Worm (Caenorhabditis elegans): ENCODE results near the gene ZK353.10.

ZK353.10 gene

ce11 chrIII:8394374-8395302, at the start of gene ZK353.10:
ZK353.10 (minus strand) TSS chrIII:8394424.
- TF ChIP-seq nhr-77 (tag; optimal IDR thresholded peaks at IDR 0.05) (no peak), nhr-71 (tag; optimal IDR thresholded peaks at IDR 0.05) (peak; percentile 34), ceh-90 (tag; optimal IDR thresholded peaks at IDR 0.05) (no peak), lin-14 (GFP tag; optimal IDR thresholded peaks at IDR 0.05) (peak; percentile 68), efl-1 (optimal IDR thresholded peaks at IDR 0.05) (no peak), efl-1 (GFP tag; optimal IDR thresholded peaks at IDR 0.05 in 1 of 2) (peak in 1 of 2 experiments; percentile 76), ets-5 (GFP tag; IDR thresholded peaks at IDR 0.05) (no peak), unc-86 (tag; optimal IDR thresholded peaks at IDR 0.05) (peak; percentile 52), lsy-2 (tag; optimal IDR thresholded peaks at IDR 0.05) (peak in 1 of 2 experiments; percentile 9), egl-13 (tag; optimal IDR thresholded peaks at IDR 0.05) (peak; percentile 15), F16B12.6 (tag; optimal IDR thresholded peaks at IDR 0.05) (no peak), blmp-1 (tag; optimal IDR thresholded peaks at IDR 0.05) (no peak), unc-98 (GFP tag; IDR thresholded peaks at IDR 0.05) (no peak), mab-9 (GFP tag; IDR thresholded peaks at IDR 0.05) (no peak), fkh-8 (tag; optimal IDR thresholded peaks at IDR 0.05) (peak; percentile 26), dpl-1 (GFP tag; optimal IDR thresholded peaks at IDR 0.05) (no peak), dsc-1 (tag; optimal IDR thresholded peaks at IDR 0.05) (peak; percentile 18), lin-35 (GFP tag; optimal IDR thresholded peaks at IDR 0.05) (peak in 1 of 2 experiments; percentile 3)

- TF ChIP-seq ets-5 (GFP tag; IDR thresholded peaks at IDR 0.05) (no peak), nhr-11 (tag; optimal IDR thresholded peaks at IDR 0.05) (no peak), xbp-1 (tag; optimal IDR thresholded peaks at IDR 0.05) (peak; percentile 91), nhr-20 (tag; optimal IDR thresholded peaks at IDR 0.05) (peak; percentile 55), ama-1 (optimal IDR thresholded peaks at IDR 0.05) (peak; percentile 99), snpc-4 (tag; optimal IDR thresholded peaks at IDR 0.05) (peak; percentile 83), hpl-2 (GFP tag; optimal IDR thresholded peaks at IDR 0.05) (no peak), hlh-4 (tag; optimal IDR thresholded peaks at IDR 0.05) (peak; percentile 15), fkh-8 (tag; optimal IDR thresholded peaks at IDR 0.05) (peak; percentile 18), lin-35 (GFP tag; optimal IDR thresholded peaks at IDR 0.05) (peak; percentile 16 to 65), nhr-19 (GFP tag; conservative IDR thresholded peaks at IDR 0.05) (peak; percentile 29; the same call in 1 of the 2 replicates), lin-14 (GFP tag; optimal IDR thresholded peaks at IDR 0.05) (peak; percentile 51), zag-1 (tag; optimal IDR thresholded peaks at IDR 0.05) (no peak), nhr-71 (tag; optimal IDR thresholded peaks at IDR 0.05) (peak; percentile 76), ceh-82 (tag; optimal IDR thresholded peaks at IDR 0.05) (no peak), alr-1 (tag; optimal IDR thresholded peaks at IDR 0.05; ENCODE audit: borderline replicate concordance) (no peak), pax-3 (tag; optimal IDR thresholded peaks at IDR 0.05) (peak; percentile 38), elt-2 (tag; optimal IDR thresholded peaks at IDR 0.05) (peak; percentile 73), pag-3 (tag; optimal IDR thresholded peaks at IDR 0.05; ENCODE audit: borderline replicate concordance, insufficient read depth) (no peak), elt-3 (tag; optimal IDR thresholded peaks at IDR 0.05) (peak in 1 of 6 experiments; percentile 90), lin-13 (GFP tag; optimal IDR thresholded peaks at IDR 0.05) (peak; percentile 58), grh-1 (GFP tag; IDR thresholded peaks at IDR 0.05) (no peak), unc-86 (tag; optimal IDR thresholded peaks at IDR 0.05) (peak; percentile 6), nhr-12 (tag; optimal IDR thresholded peaks at IDR 0.05) (no peak), nhr-90 (tag; optimal IDR thresholded peaks at IDR 0.05; ENCODE audit: poor library complexity) (peak; percentile 60), mdl-1 (tag; optimal IDR thresholded peaks at IDR 0.05) (peak in 1 of 2 experiments; percentile 14), egl-27 (tag; optimal IDR thresholded peaks at IDR 0.05) (no peak), sox-4 (tag; optimal IDR thresholded peaks at IDR 0.05) (no peak), fkh-10 (GFP tag; optimal IDR thresholded peaks at IDR 0.05) (no peak), dsc-1 (tag; optimal IDR thresholded peaks at IDR 0.05) (peak; percentile 33), Y116A8C.19 (tag; optimal IDR thresholded peaks at IDR 0.05; ENCODE audit: borderline replicate concordance) (no peak), irx-1 (tag; optimal IDR thresholded peaks at IDR 0.05) (peak; percentile 15), unc-130 (tag; optimal IDR thresholded peaks at IDR 0.05) (peak; percentile 13), jun-1 (tag; optimal IDR thresholded peaks at IDR 0.05) (no peak), skn-1 (tag; optimal IDR thresholded peaks at IDR 0.05) (peak; percentile 94), unc-98 (GFP tag; IDR thresholded peaks at IDR 0.05) (no peak), swsn-7 (tag; optimal IDR thresholded peaks at IDR 0.05) (peak; percentile 55)
Observed at ce11 chrIII:8443557-8444131, 49.4 kb upstream of the ZK353.10 start, which contains the start of gene ufbp-1. ufbp-1 (minus strand) TSS chrIII:8443607.

Measured in whole organism, L1 larva.